Worm (Caenorhabditis elegans) whole organism, late embryonic: ENCODE measurements around the gene Y39B6A.34.
"Not testable (repeated sequence)": the region's sequence is repeated elsewhere in the genome, so short reads cannot be mapped to it uniquely, and the experiment has no call there.

Experiments
- ceh-18 ChIP-seq: sonication (generic microtip); optimal IDR thresholded peaks from 2 replicates; lab custom pipeline; 2016; ENCODE audit warnings: missing genetic modification characterization, missing compliant biosample characterization
- ceh-6 ChIP-seq: fragments of 200-800 bp; sonication (Bioruptor generic); optimal IDR thresholded peaks from 2 replicates; lab custom pipeline; 2018; ENCODE audit warnings: mild to moderate bottlenecking, missing genetic modification characterization, missing compliant biosample characterization
- fkh-10 ChIP-seq: fragments of 150-350 bp; optimal IDR thresholded peaks from 2 replicates; lab custom pipeline; 2014; ENCODE audit warnings: missing biosample characterization, missing genetic modification reagents, missing genetic modification characterization
- hlh-6 ChIP-seq: sonication (generic microtip); optimal IDR thresholded peaks from 2 replicates; lab custom pipeline; 2016; ENCODE audit warnings: missing genotype, missing genetic modification characterization, missing compliant biosample characterization
- lin-11 ChIP-seq: fragments of 200-800 bp; sonication (Bioruptor generic); optimal IDR thresholded peaks from 2 replicates; lab custom pipeline; 2018; ENCODE audit warnings: mild to moderate bottlenecking, missing genetic modification characterization, missing compliant biosample characterization
- nhr-11 ChIP-seq: fragments of 150-350 bp; optimal IDR thresholded peaks from 2 replicates; lab custom pipeline; 2014; ENCODE audit warnings: missing biosample characterization, missing genetic modification characterization

ce11 chrV:19014273-19014672, 13.5 kb downstream of the Y39B6A.34 start, which contains the start of gene Y39B6A.30:
- not testable (repeated sequence) for TF ChIP-seq hlh-6; ceh-6; lin-11; fkh-10 (GFP tag; lab: Kevin White, UChicago); nhr-11 (tag; lab: Kevin White, UChicago); ceh-18 (tag; lab: Kevin White, UChicago)
